Worm (Caenorhabditis elegans) whole organism, L4 larva: ENCODE data around the gene B0432.10.

Experiments
- F26F4.8 ChIP-seq: fragments of 200-800 bp; sonication (Bioruptor generic); conservative IDR thresholded peaks from 2 replicates; pipeline ENCODE4 v1.3.6; 2022; ENCODE audit warnings: missing genetic modification characterization, missing compliant biosample characterization
- R02D3.7 ChIP-seq: fragments of 150-350 bp; sonication (generic microtip); optimal IDR thresholded peaks from 3 replicates; lab custom pipeline; 2014; ENCODE audit warnings: missing biosample characterization, missing genetic modification characterization
- T20F7.1 ChIP-seq: fragments of 200-800 bp; sonication (Bioruptor generic); optimal IDR thresholded peaks from 2 replicates; lab custom pipeline; 2018; ENCODE audit warnings: mild to moderate bottlenecking, missing genetic modification characterization, missing compliant biosample characterization
- Y5F2A.4 ChIP-seq: fragments of 200-800 bp; sonication (Bioruptor generic); optimal IDR thresholded peaks from 2 replicates; lab custom pipeline; 2018; ENCODE audit warnings: mild to moderate bottlenecking, missing genetic modification characterization, missing compliant biosample characterization
- Y75B8A.6 ChIP-seq: fragments of 200-800 bp; sonication (Bioruptor generic); IDR thresholded peaks from 2 replicates; pipeline ENCODE4 v1.3.6; 2022; ENCODE audit warnings: missing genetic modification reagents, missing genetic modification characterization, missing compliant biosample characterization
- ZK546.5 ChIP-seq, 2 experiments: sonication (generic microtip); optimal IDR thresholded peaks; 2 replicates each; lab custom pipeline; 2017; ENCODE audit warnings: missing biosample characterization in 2 of 2, missing genetic modification characterization in 2 of 2
- aha-1 ChIP-seq: fragments of 150-350 bp; peaks from one replicate; lab custom pipeline; 2014; ENCODE audit warnings: missing biosample characterization, missing genetic modification characterization
- ceh-20 ChIP-seq: fragments of 200-800 bp; sonication (Bioruptor generic); IDR thresholded peaks from 2 replicates; pipeline ENCODE4 v1.3.6; 2022; ENCODE audit warnings: missing genetic modification reagents, missing genetic modification characterization, missing compliant biosample characterization
- ceh-32 ChIP-seq: sonication (generic microtip); optimal IDR thresholded peaks from 2 replicates; lab custom pipeline; 2016; ENCODE audit warnings: mild to moderate bottlenecking, missing genetic modification characterization, missing compliant biosample characterization; ENCODE audit not compliant: poor library complexity
- ctbp-1 ChIP-seq: fragments of 200-800 bp; sonication (Bioruptor generic); IDR thresholded peaks from 2 replicates; pipeline ENCODE4 v1.3.6; 2022; ENCODE audit warnings: missing genetic modification reagents, missing genetic modification characterization, missing compliant biosample characterization
- daf-12 ChIP-seq: fragments of 150-350 bp; optimal IDR thresholded peaks from 2 replicates; lab custom pipeline; 2014; ENCODE audit warnings: missing biosample characterization, missing genetic modification reagents, missing genetic modification characterization
- dmd-6 ChIP-seq: fragments of 200-800 bp; sonication (Bioruptor generic); IDR thresholded peaks from 2 replicates; pipeline ENCODE4 v1.3.6; 2022; ENCODE audit warnings: missing genetic modification reagents, missing genetic modification characterization, missing compliant biosample characterization
- dmd-8 ChIP-seq: fragments of 200-800 bp; sonication (Bioruptor generic); IDR thresholded peaks from 2 replicates; pipeline ENCODE4 v1.3.6; 2022; ENCODE audit warnings: missing genetic modification characterization, missing compliant biosample characterization
- dpl-1 ChIP-seq: fragments of 150-350 bp; optimal IDR thresholded peaks from 2 replicates; lab custom pipeline; 2014; ENCODE audit warnings: missing biosample characterization, missing genetic modification reagents, missing genetic modification characterization
- duxl-1 ChIP-seq: sonication (generic microtip); optimal IDR thresholded peaks from 2 replicates; lab custom pipeline; 2016; ENCODE audit warnings: mild to moderate bottlenecking, missing genetic modification characterization, moderate library complexity, missing compliant biosample characterization; ENCODE audit not compliant: poor library complexity
- dve-1 ChIP-seq: sonication (generic microtip); optimal IDR thresholded peaks from 2 replicates; lab custom pipeline; 2017; ENCODE audit warnings: antibody characterized with exemption, mild to moderate bottlenecking, missing genetic modification characterization, missing compliant biosample characterization; ENCODE audit not compliant: insufficient read depth
- egl-27 ChIP-seq: sonication (generic microtip); optimal IDR thresholded peaks from 3 replicates; lab custom pipeline; 2017; ENCODE audit warnings: missing biosample characterization, missing genetic modification reagents, missing genetic modification characterization
- egl-43 ChIP-seq: fragments of 200-800 bp; sonication (Bioruptor generic); IDR thresholded peaks from 2 replicates; pipeline ENCODE4 v1.3.6; 2022; ENCODE audit warnings: missing genetic modification reagents, missing genetic modification characterization, missing compliant biosample characterization
- fos-1 ChIP-seq: fragments of 150-350 bp; optimal IDR thresholded peaks from 2 replicates; lab custom pipeline; 2014; ENCODE audit warnings: missing biosample characterization, missing genetic modification characterization
- hlh-11 ChIP-seq: fragments of 200-800 bp; sonication (Bioruptor generic); optimal IDR thresholded peaks from 2 replicates; lab custom pipeline; 2018; ENCODE audit warnings: mild to moderate bottlenecking, missing genetic modification characterization, missing compliant biosample characterization
- hlh-30 ChIP-seq: sonication (generic microtip); optimal IDR thresholded peaks from 2 replicates; lab custom pipeline; 2017; ENCODE audit warnings: antibody characterized with exemption, mild to moderate bottlenecking, missing genetic modification characterization, missing compliant biosample characterization; ENCODE audit not compliant: insufficient read depth
- hmg-1.1 ChIP-seq: fragments of 200-800 bp; sonication (Bioruptor generic); IDR thresholded peaks from 2 replicates; pipeline ENCODE4 v1.3.6; 2022; ENCODE audit warnings: missing genetic modification reagents, missing genetic modification characterization, missing compliant biosample characterization
- jun-1 ChIP-seq: fragments of 150-350 bp; optimal IDR thresholded peaks from 2 replicates; lab custom pipeline; 2014; ENCODE audit warnings: missing biosample characterization, missing genetic modification reagents, missing genetic modification characterization
- lin-13 ChIP-seq: fragments of 150-350 bp; optimal IDR thresholded peaks from 2 replicates; lab custom pipeline; 2014; ENCODE audit warnings: missing biosample characterization, missing genetic modification reagents, missing genetic modification characterization
- lin-38 ChIP-seq: fragments of 200-800 bp; sonication (Bioruptor generic); IDR thresholded peaks from 2 replicates; pipeline ENCODE4 v1.3.6; 2022; ENCODE audit warnings: missing genetic modification reagents, missing genetic modification characterization, missing compliant biosample characterization
- madf-9 ChIP-seq: fragments of 200-800 bp; sonication (Bioruptor generic); conservative IDR thresholded peaks from 2 replicates; pipeline ENCODE4 v1.3.6; 2022; ENCODE audit warnings: missing genetic modification reagents, missing genetic modification characterization, missing compliant biosample characterization
- mdt-29 ChIP-seq: fragments of 200-800 bp; sonication (Bioruptor generic); IDR thresholded peaks from 2 replicates; pipeline ENCODE4 v1.3.6; 2022; ENCODE audit warnings: missing genetic modification reagents, missing genetic modification characterization, missing compliant biosample characterization
- mes-2 ChIP-seq: sonication (generic microtip); optimal IDR thresholded peaks from 2 replicates; lab custom pipeline; 2016; ENCODE audit warnings: missing genotype, mild to moderate bottlenecking, missing genetic modification characterization, missing compliant biosample characterization; ENCODE audit not compliant: poor library complexity, severe bottlenecking
- nhr-111 ChIP-seq: fragments of 200-800 bp; sonication (Bioruptor generic); optimal IDR thresholded peaks from 2 replicates; lab custom pipeline; 2018; ENCODE audit warnings: mild to moderate bottlenecking, missing genetic modification characterization, missing compliant biosample characterization
- nhr-25 ChIP-seq: sonication (generic microtip); optimal IDR thresholded peaks from 2 replicates; lab custom pipeline; 2017; ENCODE audit warnings: missing genetic modification characterization, mild to moderate bottlenecking, missing compliant biosample characterization, antibody characterized with exemption, moderate library complexity, borderline replicate concordance; ENCODE audit not compliant: insufficient read depth
- nhr-28 ChIP-seq: fragments of 150-350 bp; optimal IDR thresholded peaks from 2 replicates; lab custom pipeline; 2014; ENCODE audit warnings: missing biosample characterization, missing genetic modification characterization
- nhr-42 ChIP-seq: fragments of 200-800 bp; sonication (Bioruptor generic); IDR thresholded peaks from 2 replicates; pipeline ENCODE4 v1.3.6; 2022; ENCODE audit warnings: missing genetic modification characterization, missing compliant biosample characterization
- nhr-77 ChIP-seq: fragments of 150-350 bp; optimal IDR thresholded peaks from 2 replicates; lab custom pipeline; 2014; ENCODE audit warnings: missing biosample characterization, missing genetic modification characterization
- php-3 ChIP-seq: fragments of 200-800 bp; sonication (Bioruptor generic); IDR thresholded peaks from 2 replicates; pipeline ENCODE4 v1.3.6; 2022; ENCODE audit warnings: missing genetic modification reagents, missing genetic modification characterization, missing compliant biosample characterization
- pqm-1 ChIP-seq: sonication (generic microtip); optimal IDR thresholded peaks from 2 replicates; lab custom pipeline; 2017; ENCODE audit warnings: missing biosample characterization, missing genetic modification characterization
- sdz-12 ChIP-seq: fragments of 200-800 bp; sonication (Bioruptor generic); optimal IDR thresholded peaks from 2 replicates; lab custom pipeline; 2018; ENCODE audit warnings: mild to moderate bottlenecking, missing genetic modification characterization, missing compliant biosample characterization
- snpc-1.2 ChIP-seq: fragments of 200-800 bp; sonication (Bioruptor generic); IDR thresholded peaks from 2 replicates; pipeline ENCODE4 v1.3.6; 2022; ENCODE audit warnings: missing genetic modification reagents, missing genetic modification characterization, missing compliant biosample characterization
- snpc-4 ChIP-seq: fragments of 150-350 bp; optimal IDR thresholded peaks from 2 replicates; lab custom pipeline; 2014; ENCODE audit warnings: missing biosample characterization, missing genetic modification characterization
- spr-1 ChIP-seq: sonication (generic microtip); optimal IDR thresholded peaks from 2 replicates; lab custom pipeline; 2016; ENCODE audit warnings: mild to moderate bottlenecking, missing genetic modification characterization, missing compliant biosample characterization
- tag-97 ChIP-seq: fragments of 200-800 bp; sonication (Bioruptor generic); IDR thresholded peaks from 2 replicates; pipeline ENCODE4 v1.3.6; 2022; ENCODE audit warnings: missing genetic modification characterization, missing compliant biosample characterization
- unc-39 ChIP-seq: sonication (generic microtip); optimal IDR thresholded peaks from 2 replicates; lab custom pipeline; 2017; ENCODE audit warnings: missing biosample characterization, missing genetic modification characterization
- unc-62 ChIP-seq, 3 experiments: fragments of 150-350 bp in 1 of 3; sonication (generic microtip); optimal IDR thresholded peaks in 2 of 3; peaks in 1 of 3; 1 replicate in 1 of 3; 2 replicates in 2 of 3; lab custom pipeline; 2014 to 2017; ENCODE audit warnings: missing biosample characterization in 3 of 3, missing genetic modification characterization in 3 of 3, missing genetic modification reagents in 3 of 3, missing genotype in 1 of 3
- zag-1 ChIP-seq: fragments of 150-350 bp; optimal IDR thresholded peaks from 2 replicates; lab custom pipeline; 2014; ENCODE audit warnings: missing biosample characterization, missing genetic modification characterization
- zfp-2 ChIP-seq: sonication (generic microtip); optimal IDR thresholded peaks from 2 replicates; lab custom pipeline; 2016; ENCODE audit warnings: mild to moderate bottlenecking, missing genetic modification characterization, missing compliant biosample characterization
- zip-11 ChIP-seq: fragments of 200-800 bp; sonication (Bioruptor generic); IDR thresholded peaks from 2 replicates; pipeline ENCODE4 v1.3.6; 2022; ENCODE audit warnings: missing genetic modification characterization, missing compliant biosample characterization
- ztf-7 ChIP-seq: fragments of 150-350 bp; optimal IDR thresholded peaks from 2 replicates; lab custom pipeline; 2014; ENCODE audit warnings: missing biosample characterization, missing genetic modification characterization

B0432.10 gene

DNA sequence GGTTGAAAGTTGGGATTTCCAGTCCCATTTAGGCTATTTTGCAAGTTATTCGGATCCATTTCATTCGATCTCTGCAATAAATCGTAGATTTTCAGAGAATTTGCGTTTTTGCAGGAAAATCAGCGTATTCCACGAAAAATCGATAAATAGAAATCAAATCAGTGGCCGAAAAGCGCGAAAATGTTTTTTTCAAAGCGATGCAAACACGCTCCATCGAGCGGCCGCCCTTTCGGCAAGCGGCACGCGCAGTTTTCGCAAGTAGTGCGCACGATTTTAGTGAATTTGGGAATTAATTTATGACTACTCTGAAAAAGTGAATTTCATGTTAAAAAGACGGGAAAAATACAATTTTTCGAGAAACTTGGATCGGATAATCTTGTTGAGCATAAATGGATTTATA, 31.0 kb downstream of the B0432.10 start (continued):
- peak; percentile 77 for TF ChIP-seq php-3 (GFP tag; lab: Robert Waterston, UW)
- peak; percentile 92 for TF ChIP-seq hmg-1.1 (GFP tag; lab: Robert Waterston, UW)
- no peak for TF ChIP-seq fos-1 (tag; lab: Kevin White, UChicago)
- TF ChIP-seq nhr-42: peak; percentile 87
- TF ChIP-seq zfp-2 (tag; lab: Kevin White, UChicago): peak; percentile 68
- no peak for TF ChIP-seq F26F4.8
- TF ChIP-seq unc-39 (tag; lab: Kevin White, UChicago): no peak

DNA sequence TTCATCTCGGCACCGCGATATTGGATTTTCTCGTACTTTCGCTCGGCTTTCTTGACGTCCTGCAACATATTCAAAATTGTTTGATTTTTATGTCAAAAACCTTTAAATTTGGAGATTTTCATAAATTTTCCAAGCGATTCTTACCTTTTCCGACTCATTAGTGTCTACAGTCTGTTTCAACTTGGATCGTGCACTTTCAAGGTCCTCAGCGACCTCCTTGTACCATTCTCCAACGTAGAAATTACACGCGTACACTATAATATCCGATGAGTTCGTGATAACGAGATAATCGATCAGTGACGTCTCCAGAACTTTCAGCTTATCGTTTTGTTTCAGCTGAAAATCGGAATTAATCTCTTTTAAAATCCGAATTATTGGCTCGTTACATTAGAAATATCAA, 38.3 kb downstream of the B0432.10 start:
- TF ChIP-seq unc-62 (GFP tag; optimal IDR thresholded peaks at IDR 0.05 in 1 of 2; lab: Kevin White, UChicago) (peak in 1 of 2 experiments; percentile 94), unc-62 (tag; optimal IDR thresholded peaks at IDR 0.05; lab: Kevin White, UChicago) (no peak), ZK546.5 (tag; optimal IDR thresholded peaks at IDR 0.05; lab: Kevin White, UChicago) (no peak)
- TF ChIP-seq, all 104 proteins: peak for 1

DNA sequence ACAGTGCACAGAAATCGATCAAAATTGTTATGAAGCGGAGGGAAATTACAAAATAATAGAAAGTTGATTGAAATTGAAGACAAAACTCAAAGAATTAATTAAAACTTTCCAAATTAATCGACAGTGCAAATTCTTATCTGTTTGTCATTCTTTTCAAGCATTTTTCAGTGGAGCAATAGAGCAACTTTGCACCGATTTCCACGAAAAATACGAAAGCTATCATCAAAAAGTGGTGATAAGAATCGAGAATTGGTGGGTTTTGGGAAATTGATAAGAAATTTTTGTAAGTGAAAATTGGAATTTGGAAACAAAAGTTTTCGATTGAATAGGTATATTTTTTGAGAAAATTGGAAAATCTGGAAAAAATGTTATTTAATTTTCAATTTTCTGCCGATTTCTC, 46.0 kb downstream of the B0432.10 start:
- TF ChIP-seq Y75B8A.6 (no peak), hlh-11 (tag; lab: Kevin White, UChicago) (peak; percentile 25), zip-11 (no peak), jun-1 (tag; lab: Kevin White, UChicago) (no peak), zag-1 (tag; lab: Kevin White, UChicago) (no peak), spr-1 (tag; lab: Kevin White, UChicago) (no peak), duxl-1 (tag; lab: Kevin White, UChicago) (no peak), madf-9 (GFP tag; lab: Robert Waterston, UW) (no peak), snpc-1.2 (no peak), dmd-8 (GFP tag; lab: Robert Waterston, UW) (no peak), snpc-4 (tag; lab: Kevin White, UChicago) (no peak), dve-1 (peak; percentile 48), dpl-1 (GFP tag; lab: Kevin White, UChicago) (no peak), lin-38 (GFP tag; lab: Robert Waterston, UW) (peak; percentile 56), nhr-25 (tag; lab: Kevin White, UChicago) (no peak), daf-12 (tag; lab: Kevin White, UChicago) (no peak), ceh-20 (GFP tag; lab: Robert Waterston, UW) (no peak), hlh-30 (tag; lab: Kevin White, UChicago) (no peak), nhr-77 (tag; lab: Kevin White, UChicago) (peak; percentile 43), zfp-2 (tag; lab: Kevin White, UChicago) (no peak), ctbp-1 (no peak), egl-43 (GFP tag; lab: Robert Waterston, UW) (no peak), unc-62 (GFP tag; optimal IDR thresholded peaks at IDR 0.05 in 1 of 2; lab: Kevin White, UChicago) (peak in 1 of 2 experiments; percentile 19), unc-62 (tag; optimal IDR thresholded peaks at IDR 0.05; lab: Kevin White, UChicago) (no peak), ceh-32 (tag; lab: Kevin White, UChicago) (no peak), nhr-28 (tag; lab: Kevin White, UChicago) (peak; percentile 73), tag-97 (GFP tag; lab: Robert Waterston, UW) (no peak), dmd-6 (GFP tag; lab: Robert Waterston, UW) (peak; percentile 62), aha-1 (tag; lab: Kevin White, UChicago) (no peak), php-3 (GFP tag; lab: Robert Waterston, UW) (no peak), mdt-29 (GFP tag; lab: Robert Waterston, UW) (no peak), mes-2 (tag; lab: Kevin White, UChicago) (no peak), Y5F2A.4 (GFP tag; lab: Kevin White, UChicago) (no peak), hmg-1.1 (GFP tag; lab: Robert Waterston, UW) (no peak), nhr-111 (GFP tag; lab: Kevin White, UChicago) (no peak), egl-27 (tag; lab: Kevin White, UChicago) (no peak), ztf-7 (tag; lab: Kevin White, UChicago) (no peak), R02D3.7 (tag; lab: Kevin White, UChicago) (no peak), sdz-12 (GFP tag; lab: Kevin White, UChicago) (no peak), nhr-42 (no peak), lin-13 (GFP tag; lab: Kevin White, UChicago) (no peak), T20F7.1 (GFP tag; lab: Kevin White, UChicago) (no peak), pqm-1 (tag; lab: Kevin White, UChicago) (peak; percentile 100)
